Worm (Caenorhabditis elegans): ENCODE results near the gene T21D12.11.
"Not testable (repeated sequence)": the region's sequence is repeated elsewhere in the genome, so short reads cannot be mapped to it uniquely, and the experiment has no call there.

The T21D12.11 gene

ce11 chrIV:269107-269506 is at the start of gene T21D12.11:
TSS of gene T21D12.11 (plus strand) at chrIV:269407.
- TF ChIP-seq C16A3.4 (tag; optimal IDR thresholded peaks at IDR 0.05) (no peak), isw-1 (GFP tag; IDR thresholded peaks at IDR 0.05) (no peak), mep-1 (tag; optimal IDR thresholded peaks at IDR 0.05) (no peak), lin-14 (GFP tag; optimal IDR thresholded peaks at IDR 0.05) (no peak), alr-1 (tag; optimal IDR thresholded peaks at IDR 0.05; ENCODE audit: borderline replicate concordance) (no peak), pqm-1 (tag; optimal IDR thresholded peaks at IDR 0.05) (no peak), efl-1 (optimal IDR thresholded peaks at IDR 0.05) (no peak), efl-1 (GFP tag; optimal IDR thresholded peaks at IDR 0.05 in 1 of 2) (no peak), nhr-76 (tag; optimal IDR thresholded peaks at IDR 0.05) (no peak), hlh-4 (tag; optimal IDR thresholded peaks at IDR 0.05) (no peak), snpc-4 (tag; optimal IDR thresholded peaks at IDR 0.05) (no peak), C04F5.9 (tag; optimal IDR thresholded peaks at IDR 0.05) (no peak), nhr-237 (tag; optimal IDR thresholded peaks at IDR 0.05) (no peak), snu-23 (GFP tag; optimal IDR thresholded peaks at IDR 0.05) (no peak), F16B12.6 (tag; optimal IDR thresholded peaks at IDR 0.05) (no peak), pax-3 (tag; optimal IDR thresholded peaks at IDR 0.05) (no peak)

- TF ChIP-seq efl-1 (optimal IDR thresholded peaks at IDR 0.05): not testable (repeated sequence)
- peak in 1 of 2 experiments; percentile 17 for TF ChIP-seq efl-1 (GFP tag; optimal IDR thresholded peaks at IDR 0.05 in 1 of 2)
These were observed 38.5 kb upstream of the T21D12.11 start for ce11 chrIV:230714-231113.

- TF ChIP-seq dsc-1 (tag; optimal IDR thresholded peaks at IDR 0.05) (no peak), mep-1 (tag; optimal IDR thresholded peaks at IDR 0.05) (no peak), mab-9 (GFP tag; IDR thresholded peaks at IDR 0.05) (no peak), nhr-90 (tag; optimal IDR thresholded peaks at IDR 0.05; ENCODE audit: poor library complexity) (no peak), lin-15B (tag; optimal IDR thresholded peaks at IDR 0.05) (no peak), snpc-4 (tag; optimal IDR thresholded peaks at IDR 0.05) (no peak), ets-5 (GFP tag; IDR thresholded peaks at IDR 0.05) (no peak), isw-1 (GFP tag; IDR thresholded peaks at IDR 0.05) (no peak), dpl-1 (GFP tag; optimal IDR thresholded peaks at IDR 0.05) (no peak), lin-39 (tag; optimal IDR thresholded peaks at IDR 0.05) (no peak), pax-3 (tag; optimal IDR thresholded peaks at IDR 0.05) (no peak), nhr-85 (tag) (no peak), unc-86 (tag; optimal IDR thresholded peaks at IDR 0.05) (no peak), ceh-8 (GFP tag; optimal IDR thresholded peaks at IDR 0.05) (no peak), nhr-19 (GFP tag; conservative IDR thresholded peaks at IDR 0.05) (no peak), C16A3.4 (tag; optimal IDR thresholded peaks at IDR 0.05) (no peak), unc-62 (GFP tag; optimal IDR thresholded peaks at IDR 0.05) (no peak), nhr-47 (tag; optimal IDR thresholded peaks at IDR 0.05) (no peak)
These were observed 37.5 kb upstream of the T21D12.11 start, which contains the start of gene gtf-2H1 for ce11 chrIV:231673-232072. TSS of gene gtf-2H1 (minus strand) at chrIV:231773.

- TF ChIP-seq nhr-19 (GFP tag; conservative IDR thresholded peaks at IDR 0.05) (no peak), unc-30 (tag; optimal IDR thresholded peaks at IDR 0.05) (no peak), xbp-1 (tag; optimal IDR thresholded peaks at IDR 0.05) (no peak), pax-3 (tag; optimal IDR thresholded peaks at IDR 0.05) (no peak), fos-1 (tag; optimal IDR thresholded peaks at IDR 0.05) (no peak), grh-1 (GFP tag; IDR thresholded peaks at IDR 0.05) (no peak), lin-35 (GFP tag; optimal IDR thresholded peaks at IDR 0.05) (no peak), nhr-12 (tag; optimal IDR thresholded peaks at IDR 0.05) (no peak)
These were observed 33.1 kb upstream of the T21D12.11 start for ce11 chrIV:236138-236537.

ce11 chrIV:237350-237749 is 31.9 kb upstream of the T21D12.11 start, which contains the start of gene ints-13:
TSS of gene ints-13 (minus strand) at chrIV:237450.
- TF ChIP-seq blmp-1 (tag; optimal IDR thresholded peaks at IDR 0.05) (no peak), vab-15 (tag; optimal IDR thresholded peaks at IDR 0.05) (no peak), unc-62 (GFP tag; optimal IDR thresholded peaks at IDR 0.05) (no peak), swsn-7 (tag; optimal IDR thresholded peaks at IDR 0.05) (no peak), snu-23 (GFP tag; optimal IDR thresholded peaks at IDR 0.05) (no peak), unc-130 (tag; optimal IDR thresholded peaks at IDR 0.05) (no peak), tlp-1 (tag; optimal IDR thresholded peaks at IDR 0.05) (no peak), dsc-1 (tag; optimal IDR thresholded peaks at IDR 0.05) (no peak), fkh-8 (tag; optimal IDR thresholded peaks at IDR 0.05) (no peak), elt-3 (tag; optimal IDR thresholded peaks at IDR 0.05) (no peak), nhr-71 (tag; optimal IDR thresholded peaks at IDR 0.05) (no peak), zag-1 (tag; optimal IDR thresholded peaks at IDR 0.05) (no peak), lir-3 (tag; optimal IDR thresholded peaks at IDR 0.05; ENCODE audit: poor library complexity) (no peak), egl-13 (tag; optimal IDR thresholded peaks at IDR 0.05) (no peak), sox-4 (tag; optimal IDR thresholded peaks at IDR 0.05) (no peak), mef-2 (tag; optimal IDR thresholded peaks at IDR 0.05) (no peak)
